Fruit fly (Drosophila melanogaster) whole organism, adult: ENCODE results near the gene CG5078.
A peak's percentile ranks its signal among the peaks of the same experiment; 100 is the strongest.

Source experiments
- CG11617 ChIP-seq: fragments of 200-800 bp; sonication (Bioruptor generic); optimal IDR thresholded peaks from 2 replicates; lab custom pipeline; 2017; ENCODE audit warnings: mild to moderate bottlenecking, missing biosample characterization, missing genetic modification reagents, missing genetic modification characterization
- CG12768 ChIP-seq: fragments of 200-800 bp; sonication (Bioruptor generic); optimal IDR thresholded peaks from 2 replicates; lab custom pipeline; 2017; ENCODE audit warnings: missing biosample characterization, missing genetic modification characterization, mild to moderate bottlenecking, moderate library complexity, missing genetic modification reagents
- CG14711 ChIP-seq: fragments of 200-800 bp; sonication (Bioruptor generic); optimal IDR thresholded peaks from 2 replicates; lab custom pipeline; 2018; ENCODE audit warnings: missing biosample characterization, mild to moderate bottlenecking, missing genetic modification characterization, moderate library complexity
- CG1620 ChIP-seq: fragments of 200-800 bp; sonication (Bioruptor generic); optimal IDR thresholded peaks from 2 replicates; lab custom pipeline; 2016; ENCODE audit warnings: missing biosample characterization, missing genetic modification characterization
- CG33017 ChIP-seq: fragments of 200-800 bp; sonication (Bioruptor generic); optimal IDR thresholded peaks from 2 replicates; lab custom pipeline; 2018; ENCODE audit warnings: missing biosample characterization, mild to moderate bottlenecking, missing genetic modification characterization, moderate library complexity
- CG5204 ChIP-seq: fragments of 200-800 bp; sonication (Bioruptor generic); optimal IDR thresholded peaks from 2 replicates; lab custom pipeline; 2016; ENCODE audit warnings: missing biosample characterization, missing genetic modification characterization
- CG7045 ChIP-seq: fragments of 200-800 bp; sonication (Bioruptor generic); optimal IDR thresholded peaks from 2 replicates; lab custom pipeline; 2017; ENCODE audit warnings: missing biosample characterization, mild to moderate bottlenecking, missing genetic modification characterization
- Clk ChIP-seq: fragments of 200-800 bp; sonication (Bioruptor generic); optimal IDR thresholded peaks from 2 replicates; lab custom pipeline; 2017; ENCODE audit warnings: missing biosample characterization, missing genetic modification characterization
- Crg-1 ChIP-seq: fragments of 200-800 bp; sonication (Bioruptor generic); optimal IDR thresholded peaks from 2 replicates; lab custom pipeline; 2016; ENCODE audit warnings: missing biosample characterization, missing genetic modification characterization
- Hr96 ChIP-seq: fragments of 200-800 bp; sonication (Bioruptor generic); optimal IDR thresholded peaks from 2 replicates; lab custom pipeline; 2016; ENCODE audit warnings: missing biosample characterization, missing genetic modification characterization
- Mnt ChIP-seq: fragments of 200-800 bp; sonication (Bioruptor generic); optimal IDR thresholded peaks from 2 replicates; lab custom pipeline; 2016; ENCODE audit warnings: missing biosample characterization, mild to moderate bottlenecking, missing genetic modification characterization
- bab1 ChIP-seq: fragments of 200-800 bp; sonication (Bioruptor generic); optimal IDR thresholded peaks from 3 replicates; lab custom pipeline; 2019; ENCODE audit warnings: missing biosample characterization, mild to moderate bottlenecking, missing genetic modification characterization, moderate library complexity
- cic ChIP-seq: fragments of 200-800 bp; sonication (Bioruptor generic); optimal IDR thresholded peaks from 2 replicates; lab custom pipeline; 2017; ENCODE audit warnings: missing biosample characterization, mild to moderate bottlenecking, missing genetic modification characterization, moderate library complexity
- cnc ChIP-seq, 2 experiments: fragments of >200 bp; optimal IDR thresholded peaks; 2 replicates each; lab custom pipeline; 2017
- kay ChIP-seq: fragments of 200-800 bp; sonication (Bioruptor generic); peaks from one replicate; lab custom pipeline; 2016; ENCODE audit warnings: missing biosample characterization, missing genetic modification characterization, borderline replicate concordance
- ovo ChIP-seq: fragments of 200-800 bp; sonication (Bioruptor generic); optimal IDR thresholded peaks from 2 replicates; lab custom pipeline; 2016; ENCODE audit warnings: missing biosample characterization, missing genetic modification characterization
- pad ChIP-seq: fragments of 200-800 bp; sonication (Bioruptor generic); optimal IDR thresholded peaks from 3 replicates; lab custom pipeline; 2017; ENCODE audit warnings: missing biosample characterization, missing genetic modification characterization, mild to moderate bottlenecking, moderate library complexity, missing genetic modification reagents
- tj ChIP-seq: fragments of 200-800 bp; sonication (Bioruptor generic); optimal IDR thresholded peaks from 3 replicates; lab custom pipeline; 2017; ENCODE audit warnings: missing biosample characterization, mild to moderate bottlenecking, missing genetic modification characterization, moderate library complexity
- toe ChIP-seq: fragments of 200-800 bp; sonication (Bioruptor generic); optimal IDR thresholded peaks from 2 replicates; lab custom pipeline; 2016; ENCODE audit warnings: missing biosample characterization, missing genetic modification characterization

The CG5078 gene

dm6 chr3L:20540975-20541951 lies 35.4 kb downstream of the CG5078 start:
- no peak for TF ChIP-seq Mnt
- peak; percentile 4 for TF ChIP-seq bab1

dm6 chr3L:20548201-20548854 lies 42.5 kb downstream of the CG5078 start:
- TF ChIP-seq CG33017 (tag; lab: Kevin White, UChicago) (no peak), toe (GFP tag; lab: Kevin White, UChicago) (no peak), cnc (optimal IDR thresholded peaks at IDR 0.05; lab: Kevin White, UChicago) (no peak), CG14711 (tag; lab: Kevin White, UChicago) (no peak), pad (no peak), bab1 (no peak), kay (no peak), CG5204 (GFP tag; lab: Kevin White, UChicago) (no peak), Crg-1 (no peak), ovo (no peak), tj (no peak), Clk (GFP tag; lab: Kevin White, UChicago) (no peak), CG12768 (GFP tag; lab: Kevin White, UChicago) (no peak), CG7045 (GFP tag; lab: Kevin White, UChicago) (no peak), Hr96 (GFP tag; lab: Kevin White, UChicago) (no peak)

DNA sequence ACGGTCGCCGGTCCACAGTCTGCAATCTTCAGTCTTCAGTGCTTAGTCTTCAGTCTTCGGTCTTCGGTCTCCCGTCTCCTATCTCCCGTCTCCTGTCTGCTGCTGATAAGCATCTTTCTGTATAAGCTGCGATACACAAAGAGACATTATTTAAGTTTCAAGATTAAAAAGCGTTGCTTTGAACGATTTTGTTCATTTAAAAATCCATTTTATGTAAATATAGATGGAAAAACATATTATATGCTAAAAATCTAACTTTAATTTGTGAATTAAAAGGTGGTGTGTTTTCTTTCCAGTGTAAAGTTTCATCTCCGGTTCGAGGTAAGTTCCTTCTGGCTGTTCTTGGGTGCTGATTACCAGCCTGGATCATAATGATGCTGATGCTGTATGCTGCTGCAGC lies 43.5 kb downstream of the CG5078 start:
- TF ChIP-seq kay, result no peak
- TF ChIP-seq CG5204 (GFP tag; lab: Kevin White, UChicago), result no peak
- TF ChIP-seq Clk (GFP tag; lab: Kevin White, UChicago), result no peak
- no peak for TF ChIP-seq CG1620 (GFP tag; lab: Kevin White, UChicago)
- no peak for TF ChIP-seq CG11617 (GFP tag; lab: Kevin White, UChicago)
- TF ChIP-seq ovo, result no peak
- no peak for TF ChIP-seq pad
- TF ChIP-seq cic (GFP tag; lab: Kevin White, UChicago), result no peak

DNA sequence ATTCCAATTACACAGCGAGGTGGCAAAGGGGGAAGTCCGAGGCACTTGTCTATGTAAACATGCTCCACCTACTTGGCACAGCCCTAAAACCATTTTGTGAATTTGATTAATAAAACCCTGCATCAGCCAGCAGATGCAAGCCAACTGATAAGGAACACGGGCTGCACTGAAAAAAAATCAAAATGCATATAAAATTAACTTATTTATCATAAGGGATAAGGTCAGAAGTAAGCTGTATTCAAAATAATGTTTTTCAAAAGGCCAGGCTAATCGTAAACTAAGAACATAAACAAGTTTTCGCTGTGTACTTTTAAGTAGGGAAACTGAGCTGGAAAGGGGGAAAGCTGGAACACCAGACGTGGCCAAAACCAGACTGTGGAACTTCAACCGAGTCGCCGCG lies 46.0 kb downstream of the CG5078 start:
- TF ChIP-seq kay, result no peak
- no peak for TF ChIP-seq Clk (GFP tag; lab: Kevin White, UChicago)

dm6 chr3L:20556371-20556770 lies 50.5 kb downstream of the CG5078 start:
- TF ChIP-seq CG33017 (tag; lab: Kevin White, UChicago) (no peak), CG5204 (GFP tag; lab: Kevin White, UChicago) (no peak), tj (no peak), cic (GFP tag; lab: Kevin White, UChicago) (no peak), bab1 (no peak), ovo (no peak), pad (no peak)
